Worm (Caenorhabditis elegans): ENCODE data around the gene K03B4.4.
"Not testable (repeated sequence)": the region's sequence is repeated elsewhere in the genome, so short reads cannot be mapped to it uniquely, and the experiment has no call there.

DNA sequence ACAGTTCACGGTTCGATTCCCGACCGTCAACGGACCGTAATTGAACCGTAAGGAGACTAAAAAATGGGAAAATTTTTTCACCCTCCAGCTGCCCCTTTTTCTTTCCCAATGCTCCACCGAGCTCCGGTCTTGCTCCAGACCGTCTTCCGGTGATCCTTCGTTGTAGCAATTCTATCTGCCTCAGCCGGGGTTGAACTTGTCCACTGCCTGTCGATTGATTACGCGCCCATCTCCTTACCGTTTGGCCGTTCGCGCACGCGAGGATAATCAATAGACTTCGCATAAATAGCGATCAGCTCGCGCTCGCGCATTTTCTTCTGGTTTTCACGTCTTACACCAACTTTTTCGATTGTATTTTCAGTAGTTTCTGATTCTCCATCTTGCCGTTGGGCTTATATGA lies 49.0 kb upstream of the K03B4.4 start:
- TF ChIP-seq hnd-1 (tag; optimal IDR thresholded peaks at IDR 0.05); ceh-13 (GFP tag; optimal IDR thresholded peaks at IDR 0.05): not testable (repeated sequence)

Data from whole organism, early embryonic.